Worm (Caenorhabditis elegans) whole organism, L4 larva: ENCODE data around the gene Y24F12A.1.
A peak's percentile ranks its signal among the peaks of the same experiment; 100 is the strongest.

ENCODE experiments used
- F10B5.3 ChIP-seq: sonication (generic microtip); optimal IDR thresholded peaks from 2 replicates; lab custom pipeline; 2016; ENCODE audit warnings: mild to moderate bottlenecking, missing genetic modification characterization, missing compliant biosample characterization
- F26F4.8 ChIP-seq: fragments of 200-800 bp; sonication (Bioruptor generic); conservative IDR thresholded peaks from 2 replicates; pipeline ENCODE4 v1.3.6; 2022; ENCODE audit warnings: missing genetic modification characterization, missing compliant biosample characterization
- R02D3.7 ChIP-seq: fragments of 150-350 bp; sonication (generic microtip); optimal IDR thresholded peaks from 3 replicates; lab custom pipeline; 2014; ENCODE audit warnings: missing biosample characterization, missing genetic modification characterization
- T20F7.1 ChIP-seq: fragments of 200-800 bp; sonication (Bioruptor generic); optimal IDR thresholded peaks from 2 replicates; lab custom pipeline; 2018; ENCODE audit warnings: mild to moderate bottlenecking, missing genetic modification characterization, missing compliant biosample characterization
- T26A8.4 ChIP-seq: fragments of 200-800 bp; sonication (Bioruptor generic); IDR thresholded peaks from 2 replicates; pipeline ENCODE4 v1.3.6; 2022; ENCODE audit warnings: missing genetic modification characterization, missing compliant biosample characterization
- Y48G9A.11 ChIP-seq: fragments of 200-800 bp; sonication (Bioruptor generic); IDR thresholded peaks from 2 replicates; pipeline ENCODE4 v1.3.6; 2022; ENCODE audit warnings: missing genetic modification reagents, missing genetic modification characterization, missing compliant biosample characterization
- ZK546.5 ChIP-seq, 2 experiments: sonication (generic microtip); optimal IDR thresholded peaks; 2 replicates each; lab custom pipeline; 2017; ENCODE audit warnings: missing biosample characterization in 2 of 2, missing genetic modification characterization in 2 of 2
- aha-1 ChIP-seq: fragments of 150-350 bp; peaks from one replicate; lab custom pipeline; 2014; ENCODE audit warnings: missing biosample characterization, missing genetic modification characterization
- aly-2 ChIP-seq: sonication (generic microtip); optimal IDR thresholded peaks from 2 replicates; lab custom pipeline; 2018; ENCODE audit warnings: missing biosample characterization, missing genetic modification characterization
- ceh-82 ChIP-seq: sonication (generic microtip); optimal IDR thresholded peaks from 2 replicates; lab custom pipeline; 2017; ENCODE audit warnings: missing biosample characterization, missing genetic modification characterization
- daf-16 ChIP-seq, 3 experiments: sonication (generic microtip); optimal IDR thresholded peaks; 2 replicates each; lab custom pipeline; 2016 to 2017; ENCODE audit warnings: missing genetic modification characterization in 3 of 3, missing genetic modification reagents in 3 of 3, mild to moderate bottlenecking in 2 of 3, missing compliant biosample characterization in 2 of 3, missing biosample characterization in 1 of 3, moderate library complexity in 1 of 3
- daf-19 ChIP-seq: fragments of 200-800 bp; sonication (Bioruptor generic); conservative IDR thresholded peaks from 2 replicates; pipeline ENCODE4 v1.3.6; 2022; ENCODE audit warnings: missing genetic modification characterization, missing compliant biosample characterization
- dmd-9 ChIP-seq: fragments of 200-800 bp; sonication (Bioruptor generic); IDR thresholded peaks from 2 replicates; pipeline ENCODE4 v1.3.6; 2022; ENCODE audit warnings: missing genetic modification reagents, missing genetic modification characterization, missing compliant biosample characterization
- dve-1 ChIP-seq: sonication (generic microtip); optimal IDR thresholded peaks from 2 replicates; lab custom pipeline; 2017; ENCODE audit warnings: antibody characterized with exemption, mild to moderate bottlenecking, missing genetic modification characterization, missing compliant biosample characterization; ENCODE audit not compliant: insufficient read depth
- egl-43 ChIP-seq: fragments of 200-800 bp; sonication (Bioruptor generic); IDR thresholded peaks from 2 replicates; pipeline ENCODE4 v1.3.6; 2022; ENCODE audit warnings: missing genetic modification reagents, missing genetic modification characterization, missing compliant biosample characterization
- hlh-11 ChIP-seq: fragments of 200-800 bp; sonication (Bioruptor generic); optimal IDR thresholded peaks from 2 replicates; lab custom pipeline; 2018; ENCODE audit warnings: mild to moderate bottlenecking, missing genetic modification characterization, missing compliant biosample characterization
- hmg-1.1 ChIP-seq: fragments of 200-800 bp; sonication (Bioruptor generic); IDR thresholded peaks from 2 replicates; pipeline ENCODE4 v1.3.6; 2022; ENCODE audit warnings: missing genetic modification reagents, missing genetic modification characterization, missing compliant biosample characterization
- jun-1 ChIP-seq: fragments of 150-350 bp; optimal IDR thresholded peaks from 2 replicates; lab custom pipeline; 2014; ENCODE audit warnings: missing biosample characterization, missing genetic modification reagents, missing genetic modification characterization
- lin-29 ChIP-seq: fragments of 200-800 bp; sonication (Bioruptor generic); IDR thresholded peaks from 2 replicates; pipeline ENCODE4 v1.3.6; 2022; ENCODE audit warnings: missing genetic modification reagents, missing genetic modification characterization, missing compliant biosample characterization
- lin-39 ChIP-seq: fragments of 150-350 bp; optimal IDR thresholded peaks from 2 replicates; lab custom pipeline; 2014; ENCODE audit warnings: missing biosample characterization, missing genetic modification reagents, missing genetic modification characterization
- mdl-1 ChIP-seq, 2 experiments: fragments of 150-350 bp in 1 of 2; sonication (generic microtip) in 1 of 2; optimal IDR thresholded peaks; 2 replicates each; lab custom pipeline; 2014 to 2017; ENCODE audit warnings: missing biosample characterization in 2 of 2, missing genetic modification characterization in 2 of 2
- mxl-2 ChIP-seq: fragments of 200-800 bp; sonication (Bioruptor generic); conservative IDR thresholded peaks from 2 replicates; pipeline ENCODE4 v1.3.6; 2022; ENCODE audit warnings: missing genetic modification reagents, missing genetic modification characterization, missing compliant biosample characterization
- mxl-3 ChIP-seq: fragments of 200-800 bp; sonication (Bioruptor generic); optimal IDR thresholded peaks from 2 replicates; lab custom pipeline; 2018; ENCODE audit warnings: mild to moderate bottlenecking, missing genetic modification characterization, missing compliant biosample characterization
- nhr-111 ChIP-seq: fragments of 200-800 bp; sonication (Bioruptor generic); optimal IDR thresholded peaks from 2 replicates; lab custom pipeline; 2018; ENCODE audit warnings: mild to moderate bottlenecking, missing genetic modification characterization, missing compliant biosample characterization
- nhr-28 ChIP-seq: fragments of 150-350 bp; optimal IDR thresholded peaks from 2 replicates; lab custom pipeline; 2014; ENCODE audit warnings: missing biosample characterization, missing genetic modification characterization
- pqm-1 ChIP-seq: sonication (generic microtip); optimal IDR thresholded peaks from 2 replicates; lab custom pipeline; 2017; ENCODE audit warnings: missing biosample characterization, missing genetic modification characterization
- rbr-2 ChIP-seq: sonication (generic microtip); optimal IDR thresholded peaks from 2 replicates; lab custom pipeline; 2016; ENCODE audit warnings: missing genotype, missing genetic modification characterization, missing compliant biosample characterization
- set-16 ChIP-seq: fragments of 200-800 bp; sonication (Bioruptor generic); IDR thresholded peaks from 2 replicates; pipeline ENCODE4 v1.3.6; 2022; ENCODE audit warnings: missing genetic modification reagents, missing genetic modification characterization, missing compliant biosample characterization
- snpc-4 ChIP-seq: fragments of 150-350 bp; optimal IDR thresholded peaks from 2 replicates; lab custom pipeline; 2014; ENCODE audit warnings: missing biosample characterization, missing genetic modification characterization
- spr-1 ChIP-seq: sonication (generic microtip); optimal IDR thresholded peaks from 2 replicates; lab custom pipeline; 2016; ENCODE audit warnings: mild to moderate bottlenecking, missing genetic modification characterization, missing compliant biosample characterization
- spr-3 ChIP-seq: fragments of 200-800 bp; sonication (Bioruptor generic); optimal IDR thresholded peaks from 2 replicates; lab custom pipeline; 2018; ENCODE audit warnings: mild to moderate bottlenecking, missing genetic modification characterization, missing compliant biosample characterization
- tag-97 ChIP-seq: fragments of 200-800 bp; sonication (Bioruptor generic); IDR thresholded peaks from 2 replicates; pipeline ENCODE4 v1.3.6; 2022; ENCODE audit warnings: missing genetic modification characterization, missing compliant biosample characterization
- unc-62 ChIP-seq, 3 experiments: fragments of 150-350 bp in 1 of 3; sonication (generic microtip); optimal IDR thresholded peaks in 2 of 3; peaks in 1 of 3; 1 replicate in 1 of 3; 2 replicates in 2 of 3; lab custom pipeline; 2014 to 2017; ENCODE audit warnings: missing biosample characterization in 3 of 3, missing genetic modification characterization in 3 of 3, missing genetic modification reagents in 3 of 3, missing genotype in 1 of 3
- zfp-2 ChIP-seq: sonication (generic microtip); optimal IDR thresholded peaks from 2 replicates; lab custom pipeline; 2016; ENCODE audit warnings: mild to moderate bottlenecking, missing genetic modification characterization, missing compliant biosample characterization
- zfp-3 ChIP-seq: fragments of 200-800 bp; sonication (Bioruptor generic); conservative IDR thresholded peaks from 2 replicates; pipeline ENCODE4 v1.3.6; 2022; ENCODE audit warnings: missing genetic modification reagents, missing genetic modification characterization, missing compliant biosample characterization

Gene Y24F12A.1

ce11 chrIV:11572524-11572923, 32.5 kb upstream of the Y24F12A.1 start:
- peak; percentile 17 for TF ChIP-seq mxl-3 (GFP tag; lab: Kevin White, UChicago)
- no peak for TF ChIP-seq aly-2

ce11 chrIV:11574331-11574730, 30.7 kb upstream of the Y24F12A.1 start:
- TF ChIP-seq mdl-1 (tag; optimal IDR thresholded peaks at IDR 0.05; lab: Kevin White, UChicago) (no peak), set-16 (GFP tag; lab: Robert Waterston, UW) (no peak), ZK546.5 (tag; optimal IDR thresholded peaks at IDR 0.05; lab: Kevin White, UChicago) (no peak), aha-1 (tag; lab: Kevin White, UChicago) (peak; percentile 95), dmd-9 (GFP tag; lab: Robert Waterston, UW) (no peak), tag-97 (no peak), zfp-2 (no peak), jun-1 (tag; lab: Kevin White, UChicago) (no peak), F26F4.8 (GFP tag; lab: Robert Waterston, UW) (no peak), daf-19 (GFP tag; lab: Robert Waterston, UW) (no peak), Y48G9A.11 (no peak), ceh-82 (tag; lab: Kevin White, UChicago) (no peak), unc-62 (GFP tag; optimal IDR thresholded peaks at IDR 0.05 in 1 of 2; lab: Kevin White, UChicago) (peak in 1 of 2 experiments; percentile 84), unc-62 (tag; optimal IDR thresholded peaks at IDR 0.05; lab: Kevin White, UChicago) (no peak), lin-29 (no peak), lin-39 (tag; lab: Kevin White, UChicago) (no peak)

- TF ChIP-seq jun-1 (tag; lab: Kevin White, UChicago): no peak
- TF ChIP-seq T20F7.1 (GFP tag; lab: Kevin White, UChicago): no peak
- no peak for TF ChIP-seq snpc-4 (tag; lab: Kevin White, UChicago)
- TF ChIP-seq rbr-2 (tag; lab: Kevin White, UChicago): no peak
- TF ChIP-seq spr-3 (GFP tag; lab: Kevin White, UChicago): no peak
- TF ChIP-seq unc-62 (GFP tag; optimal IDR thresholded peaks at IDR 0.05 in 1 of 2; lab: Kevin White, UChicago): no peak
- TF ChIP-seq unc-62 (tag; optimal IDR thresholded peaks at IDR 0.05; lab: Kevin White, UChicago): no peak
- TF ChIP-seq R02D3.7 (tag; lab: Kevin White, UChicago): no peak
- no peak for TF ChIP-seq lin-39 (tag; lab: Kevin White, UChicago)
- TF ChIP-seq zfp-3 (GFP tag; lab: Robert Waterston, UW): no peak
- TF ChIP-seq daf-19 (GFP tag; lab: Robert Waterston, UW): no peak
- no peak for TF ChIP-seq daf-16 (GFP tag; optimal IDR thresholded peaks at IDR 0.05; lab: Kevin White, UChicago)
- TF ChIP-seq daf-16 (tag; optimal IDR thresholded peaks at IDR 0.05; lab: Kevin White, UChicago): no peak
- no peak for TF ChIP-seq zfp-2
- TF ChIP-seq mxl-3 (GFP tag; lab: Kevin White, UChicago): no peak
- no peak for TF ChIP-seq mxl-2 (GFP tag; lab: Robert Waterston, UW)
- no peak for TF ChIP-seq T26A8.4 (GFP tag; lab: Robert Waterston, UW)
- TF ChIP-seq mdl-1 (tag; optimal IDR thresholded peaks at IDR 0.05; lab: Kevin White, UChicago): no peak
- no peak for TF ChIP-seq hmg-1.1 (GFP tag; lab: Robert Waterston, UW)
These were observed 26.6 kb upstream of the Y24F12A.1 start, which contains the start of gene rib-1 for ce11 chrIV:11578492-11578891. TSS of gene rib-1 (plus strand) at chrIV:11578792.

ce11 chrIV:11582450-11583166, 22.4 kb upstream of the Y24F12A.1 start:
- TF ChIP-seq set-16 (GFP tag; lab: Robert Waterston, UW) (peak; percentile 84), nhr-111 (GFP tag; lab: Kevin White, UChicago) (no peak), spr-1 (tag; lab: Kevin White, UChicago) (no peak), hlh-11 (tag; lab: Kevin White, UChicago) (peak; percentile 9), daf-16 (GFP tag; optimal IDR thresholded peaks at IDR 0.05; lab: Kevin White, UChicago) (peak in 1 of 2 experiments; percentile 2), daf-16 (tag; optimal IDR thresholded peaks at IDR 0.05; lab: Kevin White, UChicago) (peak; percentile 68), egl-43 (GFP tag; lab: Robert Waterston, UW) (0 out of 2 replicates have a peak, but pooled peaks have one; percentile 24), aha-1 (tag; lab: Kevin White, UChicago) (peak; percentile 12), nhr-28 (tag; lab: Kevin White, UChicago) (peak; percentile 58), daf-19 (GFP tag; lab: Robert Waterston, UW) (no peak), F10B5.3 (no peak), pqm-1 (tag; lab: Kevin White, UChicago) (peak; percentile 78), dve-1 (peak; percentile 41)
